Fruit fly (Drosophila melanogaster): ENCODE results near the gene MTA1-like.
A peak's percentile ranks its signal among the peaks of the same experiment; 100 is the strongest.

MTA1-like gene

DNA sequence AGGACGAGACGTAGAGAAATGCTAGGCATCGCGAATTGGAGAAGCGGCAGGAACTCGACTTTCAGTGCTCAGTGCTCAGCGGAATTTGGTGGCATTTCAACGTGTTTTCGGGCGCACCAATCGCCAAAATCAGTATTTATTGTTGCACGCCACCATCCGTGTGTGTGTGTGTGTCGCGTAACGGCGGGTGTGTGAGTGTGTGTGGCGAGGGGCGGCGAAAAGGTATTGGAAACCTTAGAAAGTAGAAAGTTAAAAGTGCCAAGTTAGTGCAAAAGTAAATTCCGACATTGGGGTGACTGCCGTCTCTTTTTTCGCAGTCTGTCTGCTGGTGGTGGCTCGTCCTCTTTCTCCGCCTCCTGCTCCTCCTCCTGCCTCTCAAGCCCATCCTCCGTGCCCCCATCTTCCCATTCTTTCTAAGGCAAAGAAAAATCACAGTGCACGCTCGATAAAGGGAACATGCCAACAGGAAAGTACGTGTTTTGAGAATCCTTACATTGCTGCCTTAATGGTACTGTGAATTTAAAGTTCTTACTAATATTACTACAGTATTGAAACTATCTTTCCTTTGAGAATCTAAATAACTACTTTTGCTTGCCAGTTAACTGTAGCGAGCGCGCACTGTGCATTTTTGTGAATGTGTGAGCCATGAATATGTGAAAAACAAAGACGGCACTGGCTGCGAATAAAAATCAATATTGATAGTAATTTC, 37.7 kb upstream of the MTA1-like start (continued):
- no peak for TF ChIP-seq sage (GFP tag; optimal IDR thresholded peaks at IDR 0.05)
- TF ChIP-seq dl (GFP tag; optimal IDR thresholded peaks at IDR 0.05; ENCODE audit: insufficient read depth in 1 of 2, partially characterized antibody in 2 of 2): no peak
- no peak for TF ChIP-seq jim (GFP tag; optimal IDR thresholded peaks at IDR 0.05)
- TF ChIP-seq Rel (GFP tag; optimal IDR thresholded peaks at IDR 0.05): no peak
- TF ChIP-seq Rel (tag; optimal IDR thresholded peaks at IDR 0.05): no peak
- no peak for TF ChIP-seq Hr83 (GFP tag; optimal IDR thresholded peaks at IDR 0.05; ENCODE audit: poor library complexity, severe bottlenecking)

DNA sequence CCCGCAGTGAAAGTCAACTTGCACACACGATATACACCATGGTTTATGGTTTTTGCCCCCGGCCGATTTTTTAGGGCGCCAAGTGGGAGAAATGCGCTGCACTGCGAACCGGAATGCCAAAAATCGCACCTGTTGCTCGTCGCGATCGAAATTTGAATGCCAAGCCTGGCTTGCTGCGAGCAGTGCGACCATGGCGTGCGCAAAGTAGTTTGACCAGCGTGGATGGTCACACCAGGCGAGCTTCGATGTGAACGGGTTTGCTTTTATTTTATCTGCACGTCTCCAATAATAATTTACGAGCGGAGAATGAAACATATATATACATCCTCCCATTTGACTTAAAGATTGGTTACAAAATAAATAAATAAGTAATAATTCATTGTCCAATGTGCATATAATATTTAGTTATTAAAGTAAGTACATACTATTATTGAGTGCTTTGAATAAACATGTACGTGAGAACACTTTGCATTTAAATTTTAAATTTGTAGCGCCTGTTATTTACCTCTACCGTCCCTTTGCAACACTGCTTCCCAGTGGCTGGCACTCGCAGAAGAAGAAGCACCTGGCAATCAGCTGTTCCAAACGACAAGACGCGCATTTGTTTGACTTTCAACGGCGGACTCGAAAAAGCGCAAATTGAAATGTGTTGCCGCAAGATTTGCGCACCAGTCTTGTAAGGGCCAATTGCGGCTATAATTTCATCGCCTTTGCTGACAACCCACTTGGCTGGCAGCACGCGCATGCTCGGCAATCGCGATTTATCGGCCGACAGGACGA, 36.9 kb upstream of the MTA1-like start, which contains the start of the genes Rab23 and plx:
Rab23 (minus strand) TSS at position 166 of the 780 bp plus-strand sequence.
plx (plus strand) TSS at position 587 of the 780 bp plus-strand sequence.
- TF ChIP-seq tai (GFP tag; optimal IDR thresholded peaks at IDR 0.05) (peak; percentile 31), HLH106 (tag; optimal IDR thresholded peaks at IDR 0.05) (peak; percentile 18), brk (GFP tag; optimal IDR thresholded peaks at IDR 0.05) (no peak), Jra (GFP tag; optimal IDR thresholded peaks at IDR 0.05) (peak; percentile 19), pan (optimal IDR thresholded peaks at IDR 0.05) (no peak), Hnf4 (GFP tag; optimal IDR thresholded peaks at IDR 0.05) (peak; percentile 54), br (GFP tag; optimal IDR thresholded peaks at IDR 0.05) (no peak), N (GFP tag; optimal IDR thresholded peaks at IDR 0.05) (no peak), Abd-B (GFP tag; optimal IDR thresholded peaks at IDR 0.05) (no peak), foxo (GFP tag; optimal IDR thresholded peaks at IDR 0.05) (peak in 1 of 2 experiments; percentile 28), OdsH (GFP tag; optimal IDR thresholded peaks at IDR 0.05) (peak; percentile 4), rgr (GFP tag; optimal IDR thresholded peaks at IDR 0.05) (peak; percentile 39), Dif (GFP tag; optimal IDR thresholded peaks at IDR 0.05; ENCODE audit: partially characterized antibody) (peak; percentile 51), Myc (optimal IDR thresholded peaks at IDR 0.05) (peak; percentile 53), GATAd (GFP tag; optimal IDR thresholded peaks at IDR 0.05) (no peak), h (GFP tag; optimal IDR thresholded peaks at IDR 0.05) (peak; percentile 29), fru (GFP tag; optimal IDR thresholded peaks at IDR 0.05) (no peak)

DNA sequence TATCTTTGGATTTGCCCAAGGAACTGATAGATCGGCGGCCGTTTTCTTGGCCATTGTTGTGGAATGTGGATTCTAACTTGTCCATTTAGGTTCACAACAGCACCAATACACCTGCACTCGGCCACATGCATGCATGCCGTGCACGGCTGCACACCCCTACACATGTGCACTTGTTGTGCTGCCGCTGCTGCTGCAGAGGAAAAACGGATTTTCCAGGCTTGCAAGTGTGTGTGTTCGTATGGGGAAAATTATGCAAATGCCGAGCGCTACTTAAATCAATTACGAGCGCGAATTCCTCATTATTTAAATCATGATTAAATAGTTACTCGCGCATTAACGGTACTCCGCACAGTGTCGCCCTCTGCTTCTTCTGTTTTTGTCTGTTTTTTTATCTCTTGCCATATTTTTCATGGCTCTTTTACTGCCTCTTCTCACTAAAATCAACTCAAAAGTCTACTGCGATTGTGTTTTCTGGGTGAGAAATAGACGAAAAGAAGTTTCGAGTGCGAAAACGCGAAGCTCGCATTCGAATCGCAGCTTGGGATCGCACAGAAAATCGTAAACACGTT, 36.1 kb upstream of the MTA1-like start:
- no peak for TF ChIP-seq dmrt93B (GFP tag; optimal IDR thresholded peaks at IDR 0.05)
- no peak for TF ChIP-seq Jra (GFP tag; optimal IDR thresholded peaks at IDR 0.05)
- TF ChIP-seq usp (GFP tag; optimal IDR thresholded peaks at IDR 0.05): no peak
- no peak for TF ChIP-seq CrebA (GFP tag; optimal IDR thresholded peaks at IDR 0.05; ENCODE audit: borderline replicate concordance)
- no peak for TF ChIP-seq Sp1 (GFP tag; optimal IDR thresholded peaks at IDR 0.05)
- TF ChIP-seq Myc (optimal IDR thresholded peaks at IDR 0.05): no peak
- TF ChIP-seq GATAd (GFP tag; optimal IDR thresholded peaks at IDR 0.05): no peak
- TF ChIP-seq br (GFP tag; optimal IDR thresholded peaks at IDR 0.05): no peak
- TF ChIP-seq lola (GFP tag; optimal IDR thresholded peaks at IDR 0.05): no peak
- no peak for TF ChIP-seq jim (GFP tag; optimal IDR thresholded peaks at IDR 0.05)
- no peak for TF ChIP-seq foxo (GFP tag; optimal IDR thresholded peaks at IDR 0.05)
- no peak for TF ChIP-seq Hnf4 (GFP tag; optimal IDR thresholded peaks at IDR 0.05)
- no peak for TF ChIP-seq Abd-B (GFP tag; optimal IDR thresholded peaks at IDR 0.05)

DNA sequence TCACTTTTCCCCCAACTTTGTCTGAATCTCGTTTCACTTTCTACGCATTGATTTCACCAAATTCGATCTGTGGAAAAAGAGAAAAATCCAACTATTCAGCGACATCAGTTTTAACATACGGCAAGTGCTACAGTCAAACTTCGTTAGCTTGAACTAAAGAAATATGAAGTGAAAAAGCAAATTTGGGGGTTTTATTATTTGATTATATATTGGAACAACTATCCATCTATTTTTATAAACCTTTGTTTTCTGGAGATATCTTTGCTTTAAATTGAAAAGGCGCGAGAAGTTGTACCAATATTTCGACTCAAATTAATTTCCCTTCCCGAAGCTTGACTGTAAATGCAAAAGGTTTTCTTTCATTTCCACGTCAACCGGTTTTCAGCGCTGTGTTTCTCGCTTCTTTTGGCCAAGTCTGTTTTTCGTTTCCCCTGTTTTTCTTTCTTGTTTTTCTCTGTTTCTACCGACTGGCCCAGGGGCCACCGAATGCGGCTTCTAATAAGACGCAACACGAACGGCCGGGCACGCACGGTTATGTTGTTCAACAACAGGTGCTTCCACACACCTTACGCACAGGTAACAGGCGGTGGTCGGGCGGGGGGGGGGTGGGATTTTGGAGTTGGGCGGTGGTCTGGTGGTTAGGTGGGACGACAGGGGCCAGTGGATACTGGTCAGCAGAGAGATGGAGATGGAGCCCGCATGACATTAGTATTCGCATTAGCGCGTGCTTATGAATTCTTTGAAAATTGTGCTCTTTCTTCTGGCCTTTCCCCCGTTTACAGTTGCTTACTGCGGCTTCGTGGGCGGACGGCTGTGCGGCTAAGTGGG, 34.6 kb upstream of the MTA1-like start:
- peak; percentile 22 for TF ChIP-seq sv (GFP tag; optimal IDR thresholded peaks at IDR 0.05)
- no peak for TF ChIP-seq foxo (GFP tag; optimal IDR thresholded peaks at IDR 0.05)
